Fruit fly (Drosophila melanogaster): ENCODE data around the gene CG31917.

The CG31917 gene

DNA sequence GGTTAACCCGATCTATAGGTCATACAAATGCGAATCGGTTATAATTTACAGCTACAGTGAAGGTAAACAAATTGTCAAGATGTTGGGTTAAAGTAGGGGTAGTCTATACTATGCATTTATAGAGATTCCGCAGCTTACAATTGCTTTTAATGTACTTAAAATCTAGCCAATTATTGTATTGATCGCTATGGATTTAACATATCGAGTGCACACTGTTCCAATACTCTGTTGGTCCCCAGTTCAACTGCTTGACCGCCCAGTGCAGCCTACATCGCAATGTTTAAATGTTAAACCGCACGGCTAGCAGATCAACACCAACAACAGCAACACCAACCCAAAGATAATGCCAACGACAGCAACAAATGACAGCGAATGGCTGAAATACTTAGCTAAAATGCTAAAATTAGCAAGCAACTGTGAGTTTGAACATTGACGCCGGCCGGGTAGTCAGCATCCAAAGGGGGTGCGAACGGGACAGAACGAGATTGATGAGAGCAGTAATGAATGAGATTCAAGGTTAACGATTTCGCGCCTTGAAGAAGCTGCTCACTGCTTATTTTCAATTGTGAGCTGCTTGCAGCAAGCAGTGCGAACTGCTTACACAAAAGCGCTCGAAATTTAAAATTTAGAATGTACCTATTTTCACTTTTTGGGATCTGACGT lies 9.6 kb downstream of the CG31917 start (continued):
- TF ChIP-seq CG9876 (GFP tag; optimal IDR thresholded peaks at IDR 0.05) (no peak), CG3281 (GFP tag; optimal IDR thresholded peaks at IDR 0.05) (no peak), CG3838 (GFP tag; optimal IDR thresholded peaks at IDR 0.05) (no peak), Sry-δ (GFP tag; optimal IDR thresholded peaks at IDR 0.05) (no peak), CG16813 (GFP tag; IDR thresholded peaks at IDR 0.05; ENCODE audit: partially characterized antibody) (no peak), CG8281 (tag; optimal IDR thresholded peaks at IDR 0.05) (peak; percentile 58), CG4707 (GFP tag; optimal IDR thresholded peaks at IDR 0.05) (no peak), lmd (GFP tag; IDR thresholded peaks at IDR 0.05) (peak; percentile 20), dmrt99B (tag; optimal IDR thresholded peaks at IDR 0.05) (no peak), CG17612 (GFP tag; IDR thresholded peaks at IDR 0.05) (peak; percentile 44), cato (GFP tag; optimal IDR thresholded peaks at IDR 0.05; ENCODE audit: borderline replicate concordance) (no peak), ara (GFP tag; IDR thresholded peaks at IDR 0.05) (peak; percentile 60), sug (tag; optimal IDR thresholded peaks at IDR 0.05) (peak; percentile 41), rib (GFP tag; IDR thresholded peaks at IDR 0.05) (peak; percentile 84), CG10979 (tag; optimal IDR thresholded peaks at IDR 0.05) (no peak), grau (tag; optimal IDR thresholded peaks at IDR 0.05) (peak; percentile 94), CG3163 (GFP tag; optimal IDR thresholded peaks at IDR 0.05) (no peak), Abd-B (GFP tag; optimal IDR thresholded peaks at IDR 0.05) (peak; percentile 72), CG10462 (GFP tag; optimal IDR thresholded peaks at IDR 0.05) (no peak), usp (GFP tag; optimal IDR thresholded peaks at IDR 0.05) (no peak), corto (GFP tag; optimal IDR thresholded peaks at IDR 0.05) (no peak), org-1 (GFP tag; optimal IDR thresholded peaks at IDR 0.05) (no peak), pzg (GFP tag; optimal IDR thresholded peaks at IDR 0.05) (peak; percentile 17), CG8944 (GFP tag; optimal IDR thresholded peaks at IDR 0.05) (no peak), sisA (GFP tag; IDR thresholded peaks at IDR 0.05) (peak; percentile 3; the same call in 1 of the 2 replicates), NC2α (GFP tag; optimal IDR thresholded peaks at IDR 0.05) (no peak), esg (GFP tag; conservative IDR thresholded peaks at IDR 0.05) (peak; percentile 41; the same call in 1 of the 2 replicates), CG7745 (tag; optimal IDR thresholded peaks at IDR 0.05) (no peak), pros (GFP tag; optimal IDR thresholded peaks at IDR 0.05) (peak; percentile 65), CG1233 (GFP tag; optimal IDR thresholded peaks at IDR 0.05) (no peak), CG8765 (GFP tag; IDR thresholded peaks at IDR 0.05) (peak; percentile 52; the same call in 1 of the 2 replicates), CG11247 (GFP tag; IDR thresholded peaks at IDR 0.05) (no peak), nerfin-1 (tag; optimal IDR thresholded peaks at IDR 0.05) (no peak), klu (GFP tag; IDR thresholded peaks at IDR 0.05) (0 out of 2 replicates have a peak, but pooled peaks have one; percentile 5), bcd (GFP tag; optimal IDR thresholded peaks at IDR 0.05) (no peak), CG10209 (GFP tag; optimal IDR thresholded peaks at IDR 0.05) (no peak), Hsf (GFP tag; optimal IDR thresholded peaks at IDR 0.05) (no peak), ato (GFP tag; IDR thresholded peaks at IDR 0.05; ENCODE audit: partially characterized antibody) (no peak), toy (GFP tag; IDR thresholded peaks at IDR 0.05) (no peak), CG14965 (GFP tag; optimal IDR thresholded peaks at IDR 0.05; ENCODE audit: borderline replicate concordance) (no peak), CG7357 (GFP tag; IDR thresholded peaks at IDR 0.05) (no peak; the same call in 2 of the 3 replicates), CG43689 (GFP tag; IDR thresholded peaks at IDR 0.05) (no peak), salm (tag; optimal IDR thresholded peaks at IDR 0.05) (no peak), Fer3 (tag; optimal IDR thresholded peaks at IDR 0.05) (no peak), CG6254 (GFP tag; optimal IDR thresholded peaks at IDR 0.05) (no peak), ham (GFP tag; IDR thresholded peaks at IDR 0.05) (no peak), CG42726 (GFP tag; IDR thresholded peaks at IDR 0.05; ENCODE audit: partially characterized antibody) (peak; percentile 87), CG31365 (tag; optimal IDR thresholded peaks at IDR 0.05) (peak; percentile 100), crc (GFP tag; optimal IDR thresholded peaks at IDR 0.05) (no peak), Ets65A (GFP tag) (peak; percentile 73)

Measured in whole organism, embryonic.